Worm (Caenorhabditis elegans) whole organism, L4 larva: Measurements from ENCODE around the gene erfa-3.

Experiments
- F26F4.8 ChIP-seq: fragments of 200-800 bp; sonication (Bioruptor generic); conservative IDR thresholded peaks from 2 replicates; pipeline ENCODE4 v1.3.6; 2022; ENCODE audit warnings: missing genetic modification characterization, missing compliant biosample characterization
- F44E2.7 ChIP-seq: fragments of 200-800 bp; sonication (Bioruptor generic); IDR thresholded peaks from 2 replicates; pipeline ENCODE4 v2.1.2; 2022; ENCODE audit warnings: missing genetic modification characterization, missing compliant biosample characterization
- F49E8.2 ChIP-seq: sonication (generic microtip); optimal IDR thresholded peaks from 2 replicates; lab custom pipeline; 2016; ENCODE audit warnings: missing compliant biosample characterization, mild to moderate bottlenecking, missing genetic modification characterization, borderline replicate concordance
- R02D3.7 ChIP-seq: fragments of 150-350 bp; sonication (generic microtip); optimal IDR thresholded peaks from 3 replicates; lab custom pipeline; 2014; ENCODE audit warnings: missing biosample characterization, missing genetic modification characterization
- Y5F2A.4 ChIP-seq: fragments of 200-800 bp; sonication (Bioruptor generic); optimal IDR thresholded peaks from 2 replicates; lab custom pipeline; 2018; ENCODE audit warnings: mild to moderate bottlenecking, missing genetic modification characterization, missing compliant biosample characterization
- aha-1 ChIP-seq: fragments of 150-350 bp; peaks from one replicate; lab custom pipeline; 2014; ENCODE audit warnings: missing biosample characterization, missing genetic modification characterization
- aly-2 ChIP-seq: sonication (generic microtip); optimal IDR thresholded peaks from 2 replicates; lab custom pipeline; 2018; ENCODE audit warnings: missing biosample characterization, missing genetic modification characterization
- ama-1 ChIP-seq: fragments of 150-350 bp; optimal IDR thresholded peaks from 2 replicates; lab custom pipeline; 2014; ENCODE audit warnings: inconsistent platforms, mixed read lengths
- attf-4 ChIP-seq: sonication (generic microtip); optimal IDR thresholded peaks from 3 replicates; lab custom pipeline; 2017; ENCODE audit warnings: missing biosample characterization, missing genetic modification characterization
- ceh-20 ChIP-seq: fragments of 200-800 bp; sonication (Bioruptor generic); IDR thresholded peaks from 2 replicates; pipeline ENCODE4 v1.3.6; 2022; ENCODE audit warnings: missing genetic modification reagents, missing genetic modification characterization, missing compliant biosample characterization
- ceh-32 ChIP-seq: sonication (generic microtip); optimal IDR thresholded peaks from 2 replicates; lab custom pipeline; 2016; ENCODE audit warnings: mild to moderate bottlenecking, missing genetic modification characterization, missing compliant biosample characterization; ENCODE audit not compliant: poor library complexity
- ctbp-1 ChIP-seq: fragments of 200-800 bp; sonication (Bioruptor generic); IDR thresholded peaks from 2 replicates; pipeline ENCODE4 v1.3.6; 2022; ENCODE audit warnings: missing genetic modification reagents, missing genetic modification characterization, missing compliant biosample characterization
- daf-16 ChIP-seq, 3 experiments: sonication (generic microtip); optimal IDR thresholded peaks; 2 replicates each; lab custom pipeline; 2016 to 2017; ENCODE audit warnings: missing genetic modification characterization in 3 of 3, missing genetic modification reagents in 3 of 3, mild to moderate bottlenecking in 2 of 3, missing compliant biosample characterization in 2 of 3, missing biosample characterization in 1 of 3, moderate library complexity in 1 of 3
- daf-8 ChIP-seq: fragments of 200-800 bp; sonication (Bioruptor generic); IDR thresholded peaks from 2 replicates; pipeline ENCODE4 v1.3.6; 2022; ENCODE audit warnings: missing genetic modification characterization, missing compliant biosample characterization
- dmd-6 ChIP-seq: fragments of 200-800 bp; sonication (Bioruptor generic); IDR thresholded peaks from 2 replicates; pipeline ENCODE4 v1.3.6; 2022; ENCODE audit warnings: missing genetic modification reagents, missing genetic modification characterization, missing compliant biosample characterization
- dmd-9 ChIP-seq: fragments of 200-800 bp; sonication (Bioruptor generic); IDR thresholded peaks from 2 replicates; pipeline ENCODE4 v1.3.6; 2022; ENCODE audit warnings: missing genetic modification reagents, missing genetic modification characterization, missing compliant biosample characterization
- dpl-1 ChIP-seq: fragments of 150-350 bp; optimal IDR thresholded peaks from 2 replicates; lab custom pipeline; 2014; ENCODE audit warnings: missing biosample characterization, missing genetic modification reagents, missing genetic modification characterization
- dve-1 ChIP-seq: sonication (generic microtip); optimal IDR thresholded peaks from 2 replicates; lab custom pipeline; 2017; ENCODE audit warnings: antibody characterized with exemption, mild to moderate bottlenecking, missing genetic modification characterization, missing compliant biosample characterization; ENCODE audit not compliant: insufficient read depth
- egl-43 ChIP-seq: fragments of 200-800 bp; sonication (Bioruptor generic); IDR thresholded peaks from 2 replicates; pipeline ENCODE4 v1.3.6; 2022; ENCODE audit warnings: missing genetic modification reagents, missing genetic modification characterization, missing compliant biosample characterization
- gei-8 ChIP-seq: fragments of 200-800 bp; sonication (Bioruptor generic); optimal IDR thresholded peaks from 2 replicates; lab custom pipeline; 2018; ENCODE audit warnings: mild to moderate bottlenecking, missing genetic modification characterization, missing compliant biosample characterization
- hif-1 ChIP-seq, 2 experiments: sonication (generic microtip); optimal IDR thresholded peaks; 2 replicates each; lab custom pipeline; 2016 to 2017; ENCODE audit warnings: missing compliant biosample characterization in 2 of 2, missing genetic modification characterization in 2 of 2, missing genetic modification reagents in 2 of 2, missing genotype in 2 of 2, mild to moderate bottlenecking in 1 of 2
- hlh-11 ChIP-seq: fragments of 200-800 bp; sonication (Bioruptor generic); optimal IDR thresholded peaks from 2 replicates; lab custom pipeline; 2018; ENCODE audit warnings: mild to moderate bottlenecking, missing genetic modification characterization, missing compliant biosample characterization
- hlh-30 ChIP-seq: sonication (generic microtip); optimal IDR thresholded peaks from 2 replicates; lab custom pipeline; 2017; ENCODE audit warnings: antibody characterized with exemption, mild to moderate bottlenecking, missing genetic modification characterization, missing compliant biosample characterization; ENCODE audit not compliant: insufficient read depth
- hmg-1.1 ChIP-seq: fragments of 200-800 bp; sonication (Bioruptor generic); IDR thresholded peaks from 2 replicates; pipeline ENCODE4 v1.3.6; 2022; ENCODE audit warnings: missing genetic modification reagents, missing genetic modification characterization, missing compliant biosample characterization
- jun-1 ChIP-seq: fragments of 150-350 bp; optimal IDR thresholded peaks from 2 replicates; lab custom pipeline; 2014; ENCODE audit warnings: missing biosample characterization, missing genetic modification reagents, missing genetic modification characterization
- lin-1 ChIP-seq: fragments of 200-800 bp; sonication (Bioruptor generic); IDR thresholded peaks from 2 replicates; pipeline ENCODE4 v1.3.6; 2022; ENCODE audit warnings: missing genetic modification reagents, missing genetic modification characterization, missing compliant biosample characterization
- lin-15B ChIP-seq: fragments of 150-350 bp; sonication (generic microtip); optimal IDR thresholded peaks from 3 replicates; lab custom pipeline; 2014; ENCODE audit warnings: missing biosample characterization, missing genetic modification characterization
- lin-38 ChIP-seq: fragments of 200-800 bp; sonication (Bioruptor generic); IDR thresholded peaks from 2 replicates; pipeline ENCODE4 v1.3.6; 2022; ENCODE audit warnings: missing genetic modification reagents, missing genetic modification characterization, missing compliant biosample characterization
- lin-39 ChIP-seq: fragments of 150-350 bp; optimal IDR thresholded peaks from 2 replicates; lab custom pipeline; 2014; ENCODE audit warnings: missing biosample characterization, missing genetic modification reagents, missing genetic modification characterization
- lsy-2 ChIP-seq, 2 experiments: fragments of 150-350 bp in 1 of 2; sonication (generic microtip) in 1 of 2; optimal IDR thresholded peaks; 2 replicates each; lab custom pipeline; 2014 to 2017; ENCODE audit warnings: missing biosample characterization in 2 of 2, missing genetic modification characterization in 2 of 2
- mdl-1 ChIP-seq, 2 experiments: fragments of 150-350 bp in 1 of 2; sonication (generic microtip) in 1 of 2; optimal IDR thresholded peaks; 2 replicates each; lab custom pipeline; 2014 to 2017; ENCODE audit warnings: missing biosample characterization in 2 of 2, missing genetic modification characterization in 2 of 2
- mep-1 ChIP-seq: fragments of 150-350 bp; sonication (generic microtip); optimal IDR thresholded peaks from 3 replicates; lab custom pipeline; 2014; ENCODE audit warnings: missing biosample characterization, missing genetic modification characterization
- mxl-3 ChIP-seq: fragments of 200-800 bp; sonication (Bioruptor generic); optimal IDR thresholded peaks from 2 replicates; lab custom pipeline; 2018; ENCODE audit warnings: mild to moderate bottlenecking, missing genetic modification characterization, missing compliant biosample characterization
- nhr-11 ChIP-seq: fragments of 150-350 bp; optimal IDR thresholded peaks from 2 replicates; lab custom pipeline; 2014; ENCODE audit warnings: missing biosample characterization, missing genetic modification characterization
- nhr-41 ChIP-seq: fragments of 200-800 bp; sonication (Bioruptor generic); IDR thresholded peaks from 2 replicates; pipeline ENCODE4 v1.3.6; 2022; ENCODE audit warnings: missing genetic modification reagents, missing genetic modification characterization, missing compliant biosample characterization
- nhr-76 ChIP-seq: fragments of 150-350 bp; optimal IDR thresholded peaks from 2 replicates; lab custom pipeline; 2014; ENCODE audit warnings: missing biosample characterization, missing genetic modification characterization
- php-3 ChIP-seq: fragments of 200-800 bp; sonication (Bioruptor generic); IDR thresholded peaks from 2 replicates; pipeline ENCODE4 v1.3.6; 2022; ENCODE audit warnings: missing genetic modification reagents, missing genetic modification characterization, missing compliant biosample characterization
- pqm-1 ChIP-seq: sonication (generic microtip); optimal IDR thresholded peaks from 2 replicates; lab custom pipeline; 2017; ENCODE audit warnings: missing biosample characterization, missing genetic modification characterization
- saeg-2 ChIP-seq: fragments of 200-800 bp; sonication (Bioruptor generic); IDR thresholded peaks from 2 replicates; pipeline ENCODE4 v1.3.6; 2022; ENCODE audit warnings: missing genetic modification reagents, missing genetic modification characterization, missing compliant biosample characterization
- sdz-12 ChIP-seq: fragments of 200-800 bp; sonication (Bioruptor generic); optimal IDR thresholded peaks from 2 replicates; lab custom pipeline; 2018; ENCODE audit warnings: mild to moderate bottlenecking, missing genetic modification characterization, missing compliant biosample characterization
- skn-1 ChIP-seq: fragments of 150-350 bp; optimal IDR thresholded peaks from 2 replicates; lab custom pipeline; 2014; ENCODE audit warnings: missing biosample characterization, missing genetic modification characterization
- snpc-4 ChIP-seq: fragments of 150-350 bp; optimal IDR thresholded peaks from 2 replicates; lab custom pipeline; 2014; ENCODE audit warnings: missing biosample characterization, missing genetic modification characterization
- spr-1 ChIP-seq: sonication (generic microtip); optimal IDR thresholded peaks from 2 replicates; lab custom pipeline; 2016; ENCODE audit warnings: mild to moderate bottlenecking, missing genetic modification characterization, missing compliant biosample characterization
- tra-1 ChIP-seq: fragments of 200-800 bp; sonication (Bioruptor generic); IDR thresholded peaks from 2 replicates; pipeline ENCODE4 v1.3.6; 2022; ENCODE audit warnings: missing genetic modification reagents, missing genetic modification characterization, missing compliant biosample characterization
- unc-39 ChIP-seq: sonication (generic microtip); optimal IDR thresholded peaks from 2 replicates; lab custom pipeline; 2017; ENCODE audit warnings: missing biosample characterization, missing genetic modification characterization
- vab-7 ChIP-seq: fragments of 200-800 bp; sonication (Bioruptor generic); IDR thresholded peaks from 2 replicates; pipeline ENCODE4 v1.3.6; 2022; ENCODE audit warnings: missing genetic modification reagents, missing genetic modification characterization, missing compliant biosample characterization
- zag-1 ChIP-seq: fragments of 150-350 bp; optimal IDR thresholded peaks from 2 replicates; lab custom pipeline; 2014; ENCODE audit warnings: missing biosample characterization, missing genetic modification characterization
- zfp-2 ChIP-seq: sonication (generic microtip); optimal IDR thresholded peaks from 2 replicates; lab custom pipeline; 2016; ENCODE audit warnings: mild to moderate bottlenecking, missing genetic modification characterization, missing compliant biosample characterization
- zip-2 ChIP-seq: fragments of 150-350 bp; optimal IDR thresholded peaks from 2 replicates; lab custom pipeline; 2014; ENCODE audit warnings: missing biosample characterization, missing genetic modification characterization
- ztf-11 ChIP-seq: fragments of 150-350 bp; optimal IDR thresholded peaks from 2 replicates; lab custom pipeline; 2014; ENCODE audit warnings: missing biosample characterization, missing genetic modification characterization
- ztf-7 ChIP-seq: fragments of 150-350 bp; optimal IDR thresholded peaks from 2 replicates; lab custom pipeline; 2014; ENCODE audit warnings: missing biosample characterization, missing genetic modification characterization

Gene erfa-3

ce11 chrV:11113041-11113574 is at the start of gene erfa-3 (continued):
- no peak for TF ChIP-seq jun-1 (tag; lab: Kevin White, UChicago)
- TF ChIP-seq F26F4.8 (GFP tag; lab: Robert Waterston, UW): no peak
- TF ChIP-seq lsy-2 (tag; optimal IDR thresholded peaks at IDR 0.05; lab: Kevin White, UChicago): peak in 1 of 2 experiments; percentile 73
- no peak for TF ChIP-seq F44E2.7
- TF ChIP-seq daf-16 (GFP tag; optimal IDR thresholded peaks at IDR 0.05; lab: Kevin White, UChicago): peak in 1 of 2 experiments; percentile 24
- peak; percentile 64 for TF ChIP-seq daf-16 (tag; optimal IDR thresholded peaks at IDR 0.05; lab: Kevin White, UChicago)
- no peak for TF ChIP-seq aly-2 (tag; lab: Kevin White, UChicago)
- no peak for TF ChIP-seq attf-4 (tag; lab: Kevin White, UChicago)
- TF ChIP-seq lin-15B (tag; lab: Kevin White, UChicago): no peak
- TF ChIP-seq ama-1 (lab: Kevin White, UChicago): no peak
- TF ChIP-seq F49E8.2: no peak
- TF ChIP-seq unc-39 (tag; lab: Kevin White, UChicago): no peak
- TF ChIP-seq nhr-11 (tag; lab: Kevin White, UChicago): no peak
- TF ChIP-seq pqm-1: no peak
- TF ChIP-seq R02D3.7 (tag; lab: Kevin White, UChicago): no peak
- TF ChIP-seq lin-39 (tag; lab: Kevin White, UChicago): no peak
- no peak for TF ChIP-seq nhr-41 (GFP tag; lab: Robert Waterston, UW)
- TF ChIP-seq dmd-9 (GFP tag; lab: Robert Waterston, UW): no peak
- TF ChIP-seq egl-43: no peak
- peak; percentile 58 for TF ChIP-seq ztf-7 (tag; lab: Kevin White, UChicago)
- peak; percentile 77 for TF ChIP-seq dve-1
- TF ChIP-seq daf-8 (GFP tag; lab: Robert Waterston, UW): no peak
- TF ChIP-seq aha-1: peak; percentile 31
- TF ChIP-seq mxl-3 (GFP tag; lab: Kevin White, UChicago): peak; percentile 49
- peak; percentile 72 for TF ChIP-seq mep-1 (tag; lab: Kevin White, UChicago)
- TF ChIP-seq lin-38: peak; percentile 69
- TF ChIP-seq skn-1 (tag; lab: Kevin White, UChicago): no peak
- peak in 1 of 2 experiments; percentile 56 for TF ChIP-seq hif-1 (tag; optimal IDR thresholded peaks at IDR 0.05; lab: Kevin White, UChicago)
- peak; percentile 26 for TF ChIP-seq zip-2 (tag; lab: Kevin White, UChicago)
- TF ChIP-seq hlh-11 (tag; lab: Kevin White, UChicago): peak; percentile 53
- TF ChIP-seq dpl-1 (GFP tag; lab: Kevin White, UChicago): peak; percentile 71
- no peak for TF ChIP-seq snpc-4 (tag; lab: Kevin White, UChicago)
- TF ChIP-seq mdl-1 (tag; optimal IDR thresholded peaks at IDR 0.05; lab: Kevin White, UChicago): no peak
- no peak for TF ChIP-seq zfp-2 (tag; lab: Kevin White, UChicago)
- no peak for TF ChIP-seq ztf-11
- no peak for TF ChIP-seq lin-1 (GFP tag; lab: Robert Waterston, UW)
- TF ChIP-seq ceh-20 (GFP tag; lab: Robert Waterston, UW): 0 out of 2 replicates have a peak, but pooled peaks have one; percentile 13
- no peak for TF ChIP-seq Y5F2A.4
- TF ChIP-seq nhr-76 (tag; lab: Kevin White, UChicago): no peak
- peak; percentile 43 for TF ChIP-seq spr-1 (tag; lab: Kevin White, UChicago)
- no peak for TF ChIP-seq tra-1 (GFP tag; lab: Robert Waterston, UW)
- no peak for TF ChIP-seq saeg-2 (GFP tag; lab: Robert Waterston, UW)
- no peak for TF ChIP-seq ceh-32
- peak; percentile 74 for TF ChIP-seq hlh-30 (tag; lab: Kevin White, UChicago)
- TF ChIP-seq gei-8 (GFP tag; lab: Kevin White, UChicago): no peak
- TF ChIP-seq hmg-1.1 (GFP tag; lab: Robert Waterston, UW): peak; percentile 70
- no peak; the same call in 1 of the 2 replicates for TF ChIP-seq ctbp-1
- TF ChIP-seq vab-7: no peak
- no peak for TF ChIP-seq dmd-6 (GFP tag; lab: Robert Waterston, UW)
- peak; percentile 43; the same call in 1 of the 2 replicates for TF ChIP-seq php-3 (GFP tag; lab: Robert Waterston, UW)
- no peak for TF ChIP-seq zag-1 (tag; lab: Kevin White, UChicago)
- no peak for TF ChIP-seq sdz-12
